Fruit fly (Drosophila melanogaster): ENCODE measurements around the gene Daxx.

Gene Daxx

DNA sequence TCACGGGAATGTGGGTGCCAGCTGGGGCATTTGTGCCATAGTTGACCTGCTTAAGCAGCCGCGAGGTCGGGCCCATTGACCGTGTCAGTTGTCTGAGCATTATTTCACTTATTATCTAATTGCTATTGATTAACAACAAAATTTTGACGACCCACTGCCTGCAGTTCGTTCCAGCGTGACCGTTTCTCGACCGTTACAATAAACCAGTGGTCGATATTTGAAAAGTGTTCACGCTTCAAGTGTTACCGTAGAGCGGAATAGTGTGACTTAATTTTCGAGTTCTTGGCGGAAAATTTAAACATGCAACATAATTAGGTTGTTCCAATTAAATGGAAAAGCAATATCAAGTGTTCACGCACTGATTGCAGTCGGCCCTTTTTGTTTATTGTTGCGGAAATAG is 13.2 kb upstream of the Daxx start, which contains the start of gene HemK1 (continued):
- TF ChIP-seq row (GFP tag; IDR thresholded peaks at IDR 0.05) (peak; percentile 40; the same call in 1 of the 3 replicates), CG17361 (GFP tag; IDR thresholded peaks at IDR 0.05) (no peak), sob (GFP tag; IDR thresholded peaks at IDR 0.05) (0 out of 2 replicates have a peak, but pooled peaks have one; percentile 23), slp2 (GFP tag; optimal IDR thresholded peaks at IDR 0.05) (no peak), croc (GFP tag; conservative IDR thresholded peaks at IDR 0.05) (no peak), CG10267 (tag; optimal IDR thresholded peaks at IDR 0.05) (peak; percentile 45), E2f1 (GFP tag; IDR thresholded peaks at IDR 0.05) (no peak), E2f2 (GFP tag; IDR thresholded peaks at IDR 0.05) (peak; percentile 97), Nf-YB (GFP tag; optimal IDR thresholded peaks at IDR 0.05) (peak; percentile 7), CG2116 (GFP tag; optimal IDR thresholded peaks at IDR 0.05) (peak; percentile 42), MESR4 (GFP tag; optimal IDR thresholded peaks at IDR 0.05) (peak; percentile 75), CG1603 (tag; optimal IDR thresholded peaks at IDR 0.05) (peak; percentile 84), tx (GFP tag; optimal IDR thresholded peaks at IDR 0.05) (no peak), CG42726 (GFP tag; IDR thresholded peaks at IDR 0.05; ENCODE audit: partially characterized antibody) (no peak), CG12659 (GFP tag; optimal IDR thresholded peaks at IDR 0.05) (peak; percentile 72), CHES-1-like (GFP tag; optimal IDR thresholded peaks at IDR 0.05) (peak; percentile 2), sens (GFP tag) (peak; percentile 48), CG9932 (GFP tag; IDR thresholded peaks at IDR 0.05) (0 out of 2 replicates have a peak, but pooled peaks have one; percentile 30), HLH54F (GFP tag; optimal IDR thresholded peaks at IDR 0.05) (peak; percentile 7), Doc3 (GFP tag; IDR thresholded peaks at IDR 0.05; ENCODE audit: partially characterized antibody) (no peak), CG34422 (GFP tag; IDR thresholded peaks at IDR 0.05) (no peak), CG4617 (GFP tag; optimal IDR thresholded peaks at IDR 0.05; ENCODE audit: borderline replicate concordance) (peak; percentile 55), Hmr (GFP tag; optimal IDR thresholded peaks at IDR 0.05) (peak; percentile 46), Sin3A (optimal IDR thresholded peaks at IDR 0.05) (peak; percentile 43), ftz-f1 (GFP tag; optimal IDR thresholded peaks at IDR 0.05) (peak; percentile 97), CG34224 (GFP tag; IDR thresholded peaks at IDR 0.05; ENCODE audit: partially characterized antibody) (0 out of 3 replicates have a peak, but pooled peaks have one; percentile 38), dati (GFP tag; IDR thresholded peaks at IDR 0.05) (no peak), sc (optimal IDR thresholded peaks at IDR 0.05) (no peak), sc (GFP tag; optimal IDR thresholded peaks at IDR 0.05) (no peak), cas (GFP tag; IDR thresholded peaks at IDR 0.05) (no peak), CG18619 (GFP tag; optimal IDR thresholded peaks at IDR 0.05) (no peak), Dp (GFP tag; optimal IDR thresholded peaks at IDR 0.05) (peak; percentile 98), Bgb (GFP tag; IDR thresholded peaks at IDR 0.05; ENCODE audit: partially characterized antibody) (peak; percentile 70), Atf6 (GFP tag; IDR thresholded peaks at IDR 0.05) (0 out of 2 replicates have a peak, but pooled peaks have one; percentile 21), stwl (tag; optimal IDR thresholded peaks at IDR 0.05) (peak; percentile 66), CG17829 (tag; optimal IDR thresholded peaks at IDR 0.05) (peak; percentile 5), CG15514 (GFP tag; optimal IDR thresholded peaks at IDR 0.05) (peak; percentile 84), sug (tag; optimal IDR thresholded peaks at IDR 0.05) (peak; percentile 53), dimm (GFP tag; IDR thresholded peaks at IDR 0.05) (no peak), CG8290 (GFP tag; optimal IDR thresholded peaks at IDR 0.05) (no peak), CG8290 (tag; optimal IDR thresholded peaks at IDR 0.05) (peak in 1 of 2 experiments; percentile 80), GATAe (GFP tag; conservative IDR thresholded peaks at IDR 0.05) (no peak), Ets97D (GFP tag; optimal IDR thresholded peaks at IDR 0.05) (peak; percentile 64), CG2129 (GFP tag; IDR thresholded peaks at IDR 0.05; ENCODE audit: partially characterized antibody) (peak; percentile 14; the same call in 1 of the 2 replicates), CG31388 (GFP tag; optimal IDR thresholded peaks at IDR 0.05) (no peak), Opbp (GFP tag; IDR thresholded peaks at IDR 0.05; ENCODE audit: partially characterized antibody) (peak; percentile 53; the same call in 1 of the 3 replicates), Hmx (GFP tag; optimal IDR thresholded peaks at IDR 0.05) (no peak), onecut (GFP tag; IDR thresholded peaks at IDR 0.05) (peak; percentile 78), otp (GFP tag; IDR thresholded peaks at IDR 0.05) (no peak), CG4707 (GFP tag; optimal IDR thresholded peaks at IDR 0.05) (peak; percentile 5), ci (GFP tag; IDR thresholded peaks at IDR 0.05) (0 out of 3 replicates have a peak, but pooled peaks have one; percentile 34)

Data from whole organism, embryonic.